Worm (Caenorhabditis elegans) whole organism, L4/young adult: ENCODE data around the gene inx-2.

Experiments
- W03F9.2 ChIP-seq: fragments of 150-350 bp; optimal IDR thresholded peaks from 2 replicates; lab custom pipeline; 2014; ENCODE audit warnings: missing biosample characterization, missing genetic modification characterization
- dao-5 ChIP-seq: sonication (generic microtip); optimal IDR thresholded peaks from 2 replicates; lab custom pipeline; 2016; ENCODE audit warnings: missing genotype, missing genetic modification characterization, moderate library complexity, missing compliant biosample characterization
- him-1 ChIP-seq: sonication (generic microtip); optimal IDR thresholded peaks from 2 replicates; lab custom pipeline; 2016; ENCODE audit warnings: missing genotype, missing genetic modification reagents, missing genetic modification characterization, missing compliant biosample characterization

- TF ChIP-seq him-1 (tag; lab: Kevin White, UChicago) = no peak
- TF ChIP-seq dao-5 (tag; lab: Kevin White, UChicago) = no peak
- TF ChIP-seq W03F9.2 (tag; lab: Kevin White, UChicago) = no peak
These were observed 15.4 kb downstream of the inx-2 start, which contains the start of gene F38B2.6 for ce11 chrX:11281148-11281547.
